Fruit fly (Drosophila melanogaster): ENCODE measurements around the gene CG10859.
A peak's percentile ranks its signal among the peaks of the same experiment; 100 is the strongest.

The CG10859 gene

dm6 chr2L:13373435-13374242 is 24.8 kb downstream of the CG10859 start, which contains the start of the genes Bdp1 and CG6565 (continued):
- TF ChIP-seq unc-4 (GFP tag; IDR thresholded peaks at IDR 0.05; ENCODE audit: partially characterized antibody): no peak
- TF ChIP-seq Xbp1 (GFP tag; optimal IDR thresholded peaks at IDR 0.05): peak; percentile 99
- TF ChIP-seq CG14860 (GFP tag; IDR thresholded peaks at IDR 0.05; ENCODE audit: partially characterized antibody): no peak
- TF ChIP-seq CG18599 (GFP tag; optimal IDR thresholded peaks at IDR 0.05): peak; percentile 95
- peak; percentile 95 for TF ChIP-seq sug (tag; optimal IDR thresholded peaks at IDR 0.05)
- TF ChIP-seq CG33557 (GFP tag; optimal IDR thresholded peaks at IDR 0.05): peak; percentile 96
- TF ChIP-seq jigr1 (GFP tag; IDR thresholded peaks at IDR 0.05): peak; percentile 96
- peak; percentile 86 for TF ChIP-seq Oaz (GFP tag; IDR thresholded peaks at IDR 0.05)
- TF ChIP-seq CG7786 (GFP tag; optimal IDR thresholded peaks at IDR 0.05): peak; percentile 99
- peak; percentile 99 for TF ChIP-seq CG16815 (GFP tag; optimal IDR thresholded peaks at IDR 0.05)
- TF ChIP-seq CG3995 (GFP tag; optimal IDR thresholded peaks at IDR 0.05): peak; percentile 95
- peak; percentile 95 for TF ChIP-seq CG17359 (tag; optimal IDR thresholded peaks at IDR 0.05)
- peak; percentile 77 for TF ChIP-seq CG15479 (GFP tag; optimal IDR thresholded peaks at IDR 0.05)
- peak; percentile 98 for TF ChIP-seq Sox102F (GFP tag; optimal IDR thresholded peaks at IDR 0.05)
- no peak for TF ChIP-seq aop (GFP tag; IDR thresholded peaks at IDR 0.05)
- TF ChIP-seq vfl (GFP tag; optimal IDR thresholded peaks at IDR 0.05): peak; percentile 97
- TF ChIP-seq hbn (GFP tag; IDR thresholded peaks at IDR 0.05; ENCODE audit: partially characterized antibody): no peak
- TF ChIP-seq CG9215 (GFP tag; IDR thresholded peaks at IDR 0.05): peak; percentile 97
- TF ChIP-seq NK7.1 (GFP tag; optimal IDR thresholded peaks at IDR 0.05): peak; percentile 95
- peak; percentile 92 for TF ChIP-seq CG12299 (tag; optimal IDR thresholded peaks at IDR 0.05)
- peak; percentile 91 for TF ChIP-seq CG6175 (GFP tag; IDR thresholded peaks at IDR 0.05)
- peak; percentile 59 for TF ChIP-seq MTF-1 (GFP tag; optimal IDR thresholded peaks at IDR 0.05; ENCODE audit: borderline replicate concordance)
- TF ChIP-seq PHDP (tag; optimal IDR thresholded peaks at IDR 0.05): peak; percentile 95
- TF ChIP-seq CG17361 (GFP tag; IDR thresholded peaks at IDR 0.05): peak; percentile 99
- peak; percentile 90 for TF ChIP-seq CG10959 (GFP tag; IDR thresholded peaks at IDR 0.05)
- peak; percentile 99 for TF ChIP-seq CG13624 (GFP tag; optimal IDR thresholded peaks at IDR 0.05)
- TF ChIP-seq sqz (GFP tag; optimal IDR thresholded peaks at IDR 0.05): peak; percentile 92
- peak; percentile 97 for TF ChIP-seq NC2β (GFP tag; optimal IDR thresholded peaks at IDR 0.05)
- TF ChIP-seq nmo (GFP tag; optimal IDR thresholded peaks at IDR 0.05): peak; percentile 99
- TF ChIP-seq CG3163 (GFP tag; optimal IDR thresholded peaks at IDR 0.05): peak; percentile 91
- peak; percentile 86 for TF ChIP-seq oc (tag; optimal IDR thresholded peaks at IDR 0.05)
- peak; percentile 99 for TF ChIP-seq lilli (GFP tag; optimal IDR thresholded peaks at IDR 0.05)
- peak; percentile 88 for TF ChIP-seq CG6854 (GFP tag; optimal IDR thresholded peaks at IDR 0.05)
- peak; percentile 44 for TF ChIP-seq pfk (GFP tag; optimal IDR thresholded peaks at IDR 0.05)
- peak; percentile 98 for TF ChIP-seq CG10462 (GFP tag; optimal IDR thresholded peaks at IDR 0.05)
- peak; percentile 100 for TF ChIP-seq Med (GFP tag)
- TF ChIP-seq CG17568 (GFP tag; optimal IDR thresholded peaks at IDR 0.05): no peak
- TF ChIP-seq Rfx (GFP tag; IDR thresholded peaks at IDR 0.05): peak; percentile 96
- peak; percentile 98 for TF ChIP-seq ems (GFP tag; optimal IDR thresholded peaks at IDR 0.05)
- peak; percentile 97 for TF ChIP-seq gro (GFP tag; optimal IDR thresholded peaks at IDR 0.05)
- TF ChIP-seq Lim3 (GFP tag; IDR thresholded peaks at IDR 0.05): peak; percentile 84
- peak; percentile 82 for TF ChIP-seq CG10431 (GFP tag; optimal IDR thresholded peaks at IDR 0.05)
- TF ChIP-seq CG3838 (GFP tag; optimal IDR thresholded peaks at IDR 0.05): peak; percentile 95
- TF ChIP-seq Adf1 (GFP tag; IDR thresholded peaks at IDR 0.05): peak; percentile 82
- peak; percentile 95 for TF ChIP-seq CG31388 (GFP tag; optimal IDR thresholded peaks at IDR 0.05)
- peak; percentile 98 for TF ChIP-seq row (GFP tag; IDR thresholded peaks at IDR 0.05)
- peak; percentile 98 for TF ChIP-seq dmrt11E (tag; optimal IDR thresholded peaks at IDR 0.05)
- TF ChIP-seq pnt (GFP tag; optimal IDR thresholded peaks at IDR 0.05): peak; percentile 99
- peak; percentile 86 for TF ChIP-seq CG8281 (tag; optimal IDR thresholded peaks at IDR 0.05)

Measured in whole organism, embryonic.